Worm (Caenorhabditis elegans): ENCODE measurements around the gene sup-1.

DNA sequence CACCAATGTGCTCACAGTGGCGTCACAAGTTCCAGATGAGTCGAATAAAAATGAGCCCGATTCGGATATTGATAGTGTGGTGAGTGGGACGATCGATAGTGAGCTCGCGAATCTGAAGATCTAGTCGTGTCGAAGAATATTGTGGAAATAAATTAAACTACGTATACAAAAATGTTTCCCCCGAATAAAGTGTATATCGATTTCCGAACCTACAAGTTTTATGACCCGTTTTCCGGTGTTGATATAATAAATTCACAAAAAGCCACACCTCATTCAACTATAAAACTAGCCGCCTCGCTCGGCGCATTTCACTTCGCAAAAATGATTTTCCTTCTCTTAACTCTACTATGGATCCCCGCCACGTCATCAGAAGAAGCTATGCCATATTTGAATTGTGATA, 37.5 kb downstream of the sup-1 start, which contains the start of gene pqn-84:
- TF ChIP-seq ama-1 (optimal IDR thresholded peaks at IDR 0.05) (no peak), nhr-47 (tag; optimal IDR thresholded peaks at IDR 0.05) (no peak), ztf-4 (tag; optimal IDR thresholded peaks at IDR 0.05) (no peak), ceh-82 (tag; optimal IDR thresholded peaks at IDR 0.05) (no peak)

All from whole organism, L1 larva.